Worm (Caenorhabditis elegans) whole organism, L1 larva: ENCODE results near the gene igeg-2.

Experiments
- F16B12.6 ChIP-seq: fragments of 150-350 bp; optimal IDR thresholded peaks from 2 replicates; lab custom pipeline; 2014; ENCODE audit warnings: missing biosample characterization, missing genetic modification characterization
- aha-1 ChIP-seq: fragments of 150-350 bp; optimal IDR thresholded peaks from 2 replicates; lab custom pipeline; 2014; ENCODE audit warnings: missing biosample characterization, missing genetic modification characterization
- alr-1 ChIP-seq: fragments of 200-800 bp; sonication (Bioruptor generic); optimal IDR thresholded peaks from 2 replicates; lab custom pipeline; 2018; ENCODE audit warnings: borderline replicate concordance, mild to moderate bottlenecking, missing genetic modification characterization, missing compliant biosample characterization
- aly-2 ChIP-seq: fragments of 150-350 bp; optimal IDR thresholded peaks from 2 replicates; lab custom pipeline; 2014; ENCODE audit warnings: missing biosample characterization, missing genetic modification characterization
- blmp-1 ChIP-seq: fragments of 150-350 bp; optimal IDR thresholded peaks from 2 replicates; lab custom pipeline; 2014; ENCODE audit warnings: missing biosample characterization, missing genetic modification characterization
- ceh-8 ChIP-seq: fragments of 200-800 bp; sonication (Bioruptor generic); optimal IDR thresholded peaks from 2 replicates; lab custom pipeline; 2018; ENCODE audit warnings: mild to moderate bottlenecking, missing genetic modification characterization, moderate library complexity, missing compliant biosample characterization
- ceh-82 ChIP-seq, 3 experiments: fragments of 150-350 bp in 1 of 3; sonication (generic microtip) in 2 of 3; optimal IDR thresholded peaks; 2 replicates each; lab custom pipeline; 2014 to 2017; ENCODE audit warnings: missing biosample characterization in 3 of 3, missing genetic modification characterization in 3 of 3
- ceh-88 ChIP-seq: fragments of 200-800 bp; sonication (Bioruptor generic); IDR thresholded peaks from 2 replicates; pipeline ENCODE4 v1.3.6; 2022; ENCODE audit warnings: missing genetic modification characterization, missing compliant biosample characterization
- ceh-90 ChIP-seq: sonication (generic microtip); optimal IDR thresholded peaks from 2 replicates; lab custom pipeline; 2016; ENCODE audit warnings: missing genetic modification characterization, missing compliant biosample characterization
- ces-1 ChIP-seq: fragments of 150-350 bp; optimal IDR thresholded peaks from 2 replicates; lab custom pipeline; 2014; ENCODE audit warnings: missing biosample characterization, missing genetic modification reagents, missing genetic modification characterization
- dsc-1 ChIP-seq: sonication (generic microtip); optimal IDR thresholded peaks from 2 replicates; lab custom pipeline; 2016; ENCODE audit warnings: mild to moderate bottlenecking, missing genetic modification characterization, missing compliant biosample characterization
- efl-3 ChIP-seq: fragments of 200-800 bp; sonication (Bioruptor generic); optimal IDR thresholded peaks from 2 replicates; lab custom pipeline; 2018; ENCODE audit warnings: mild to moderate bottlenecking, missing genetic modification characterization, missing compliant biosample characterization
- egl-13 ChIP-seq: sonication (generic microtip); optimal IDR thresholded peaks from 2 replicates; lab custom pipeline; 2016; ENCODE audit warnings: missing genotype, missing genetic modification reagents, missing genetic modification characterization, missing compliant biosample characterization
- fkh-10 ChIP-seq: sonication (generic microtip); optimal IDR thresholded peaks from 2 replicates; lab custom pipeline; 2017; ENCODE audit warnings: missing biosample characterization, missing genetic modification reagents, missing genetic modification characterization
- fkh-8 ChIP-seq: sonication (generic microtip); optimal IDR thresholded peaks from 2 replicates; lab custom pipeline; 2016; ENCODE audit warnings: mild to moderate bottlenecking, missing genetic modification characterization, missing compliant biosample characterization
- hlh-4 ChIP-seq: sonication (generic microtip); optimal IDR thresholded peaks from 2 replicates; lab custom pipeline; 2016; ENCODE audit warnings: mild to moderate bottlenecking, missing genetic modification characterization, missing compliant biosample characterization
- jun-1 ChIP-seq: fragments of 150-350 bp; optimal IDR thresholded peaks from 2 replicates; lab custom pipeline; 2014; ENCODE audit warnings: missing biosample characterization, missing genetic modification reagents, missing genetic modification characterization
- lin-13 ChIP-seq: fragments of 150-350 bp; optimal IDR thresholded peaks from 2 replicates; lab custom pipeline; 2014; ENCODE audit warnings: missing biosample characterization, missing genetic modification reagents, missing genetic modification characterization
- lir-3 ChIP-seq: sonication (generic microtip); optimal IDR thresholded peaks from 2 replicates; lab custom pipeline; 2016; ENCODE audit warnings: mild to moderate bottlenecking, missing genetic modification characterization, moderate library complexity, missing compliant biosample characterization; ENCODE audit not compliant: poor library complexity
- mab-9 ChIP-seq: fragments of 200-800 bp; sonication (Bioruptor generic); IDR thresholded peaks from 2 replicates; pipeline ENCODE4 v1.3.6; 2022; ENCODE audit warnings: missing genetic modification reagents, missing genetic modification characterization, missing compliant biosample characterization
- mdl-1 ChIP-seq, 2 experiments: fragments of 150-350 bp; optimal IDR thresholded peaks; 2 replicates each; lab custom pipeline; 2014 to 2017; ENCODE audit warnings: missing biosample characterization in 2 of 2, missing genetic modification characterization in 2 of 2, inconsistent platforms in 1 of 2
- mep-1 ChIP-seq: fragments of 150-350 bp; optimal IDR thresholded peaks from 2 replicates; lab custom pipeline; 2014; ENCODE audit warnings: missing biosample characterization, missing genetic modification characterization
- nhr-11 ChIP-seq: fragments of 150-350 bp; optimal IDR thresholded peaks from 2 replicates; lab custom pipeline; 2014; ENCODE audit warnings: missing biosample characterization, missing genetic modification characterization
- nhr-19 ChIP-seq: fragments of 200-800 bp; sonication (Bioruptor generic); conservative IDR thresholded peaks from 2 replicates; pipeline ENCODE4 v1.3.6; 2022; ENCODE audit warnings: missing genetic modification characterization, missing compliant biosample characterization
- nhr-20 ChIP-seq: sonication (generic microtip); optimal IDR thresholded peaks from 2 replicates; lab custom pipeline; 2016; ENCODE audit warnings: mild to moderate bottlenecking, missing genetic modification characterization, missing compliant biosample characterization
- nhr-76 ChIP-seq: sonication (generic microtip); optimal IDR thresholded peaks from 2 replicates; lab custom pipeline; 2017; ENCODE audit warnings: missing biosample characterization, missing genetic modification characterization
- nhr-85 ChIP-seq: sonication (generic microtip); peaks from one replicate; lab custom pipeline; 2016; ENCODE audit warnings: missing genetic modification characterization, inconsistent platforms, missing compliant biosample characterization
- pag-3 ChIP-seq: sonication (generic microtip); optimal IDR thresholded peaks from 2 replicates; lab custom pipeline; 2017; ENCODE audit warnings: missing genetic modification characterization, mild to moderate bottlenecking, missing compliant biosample characterization, antibody characterized with exemption, borderline replicate concordance; ENCODE audit not compliant: insufficient read depth
- pqm-1 ChIP-seq: sonication (generic microtip); optimal IDR thresholded peaks from 3 replicates; lab custom pipeline; 2017; ENCODE audit warnings: missing biosample characterization, missing genetic modification characterization
- rnt-1 ChIP-seq: sonication (generic microtip); optimal IDR thresholded peaks from 2 replicates; lab custom pipeline; 2016; ENCODE audit warnings: mild to moderate bottlenecking, missing genetic modification characterization, moderate library complexity, missing compliant biosample characterization
- skn-1 ChIP-seq: fragments of 150-350 bp; optimal IDR thresholded peaks from 2 replicates; lab custom pipeline; 2014; ENCODE audit warnings: missing biosample characterization, missing genetic modification characterization
- snu-23 ChIP-seq: sonication (generic microtip); optimal IDR thresholded peaks from 2 replicates; lab custom pipeline; 2016; ENCODE audit warnings: missing genetic modification characterization, missing compliant biosample characterization
- sox-4 ChIP-seq: sonication (generic microtip); optimal IDR thresholded peaks from 2 replicates; lab custom pipeline; 2016; ENCODE audit warnings: missing genetic modification characterization, missing compliant biosample characterization
- sptf-1 ChIP-seq: fragments of 150-350 bp; optimal IDR thresholded peaks from 2 replicates; lab custom pipeline; 2014; ENCODE audit warnings: missing biosample characterization, missing genetic modification characterization
- tbx-2 ChIP-seq: sonication (generic microtip); optimal IDR thresholded peaks from 2 replicates; lab custom pipeline; 2016; ENCODE audit warnings: missing genetic modification characterization, missing compliant biosample characterization
- tlp-1 ChIP-seq: fragments of 150-350 bp; optimal IDR thresholded peaks from 2 replicates; lab custom pipeline; 2014; ENCODE audit warnings: missing biosample characterization, missing genetic modification characterization
- unc-130 ChIP-seq: fragments of 150-350 bp; optimal IDR thresholded peaks from 2 replicates; lab custom pipeline; 2017; ENCODE audit warnings: missing biosample characterization, missing genetic modification characterization, inconsistent platforms
- unc-30 ChIP-seq: sonication (generic microtip); optimal IDR thresholded peaks from 2 replicates; lab custom pipeline; 2017; ENCODE audit warnings: missing biosample characterization, missing genetic modification characterization
- unc-98 ChIP-seq: fragments of 200-800 bp; sonication (Bioruptor generic); IDR thresholded peaks from 2 replicates; pipeline ENCODE4 v1.3.6; 2022; ENCODE audit warnings: missing genetic modification characterization, missing compliant biosample characterization
- xbp-1 ChIP-seq: sonication (generic microtip); optimal IDR thresholded peaks from 2 replicates; lab custom pipeline; 2016; ENCODE audit warnings: missing genetic modification characterization, missing compliant biosample characterization
- zag-1 ChIP-seq: fragments of 150-350 bp; optimal IDR thresholded peaks from 2 replicates; lab custom pipeline; 2014; ENCODE audit warnings: missing biosample characterization, missing genetic modification characterization
- ztf-4 ChIP-seq: fragments of 150-350 bp; optimal IDR thresholded peaks from 2 replicates; lab custom pipeline; 2014; ENCODE audit warnings: missing biosample characterization, missing genetic modification characterization

igeg-2 gene

ce11 chrX:11446535-11446934 lies at the start of gene igeg-2:
TSS of gene igeg-2 (minus strand) at chrX:11446635.
- no peak for TF ChIP-seq nhr-76
- TF ChIP-seq nhr-11 (tag; lab: Kevin White, UChicago) = no peak
- TF ChIP-seq, all 84 proteins: peak for 0

- TF ChIP-seq pqm-1 (tag; lab: Kevin White, UChicago) (no peak), pag-3 (no peak), skn-1 (tag; lab: Kevin White, UChicago) (no peak), mep-1 (no peak), ceh-8 (GFP tag; lab: Kevin White, UChicago) (no peak), lin-13 (GFP tag; lab: Kevin White, UChicago) (no peak), nhr-11 (tag; lab: Kevin White, UChicago) (no peak), efl-3 (GFP tag; lab: Kevin White, UChicago) (no peak), nhr-20 (no peak), lir-3 (tag; lab: Kevin White, UChicago) (no peak)
These were observed 45.4 kb upstream of the igeg-2 start for ce11 chrX:11491835-11492234.

DNA sequence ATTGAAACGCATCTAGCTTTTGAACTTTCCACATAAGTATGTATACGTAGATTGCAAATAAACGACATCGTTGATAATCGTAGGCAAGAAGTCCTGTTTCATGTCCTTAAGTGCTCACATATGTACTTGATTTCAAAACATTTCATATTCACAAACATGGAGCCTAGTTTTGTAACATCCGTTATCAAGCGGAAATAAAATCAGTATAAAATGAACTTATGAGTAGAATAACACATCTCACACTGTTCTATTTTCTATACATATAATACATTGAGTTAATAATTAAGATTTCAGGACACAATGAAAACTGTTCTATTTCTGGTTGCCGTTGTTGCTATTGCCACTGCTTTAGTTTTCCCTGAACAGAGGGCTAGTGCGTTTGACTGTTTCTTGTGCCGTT lies 43.4 kb upstream of the igeg-2 start, which contains the start of gene spp-21:
Gene spp-21 (plus strand): TSS at position 301 of the 400 bp plus-strand sequence.
- TF ChIP-seq fkh-8 (tag; lab: Kevin White, UChicago) = no peak
- no peak for TF ChIP-seq nhr-20
- no peak for TF ChIP-seq tbx-2 (tag; lab: Kevin White, UChicago)
- no peak for TF ChIP-seq lin-13 (GFP tag; lab: Kevin White, UChicago)
- no peak for TF ChIP-seq ceh-88 (GFP tag; lab: Robert Waterston, UW)
- no peak for TF ChIP-seq ceh-90 (tag; lab: Kevin White, UChicago)
- no peak for TF ChIP-seq blmp-1
- no peak for TF ChIP-seq ceh-82 (tag; optimal IDR thresholded peaks at IDR 0.05; lab: Kevin White, UChicago)
- no peak for TF ChIP-seq jun-1 (tag; lab: Kevin White, UChicago)
- TF ChIP-seq unc-98 = no peak
- no peak for TF ChIP-seq hlh-4 (tag; lab: Kevin White, UChicago)
- no peak for TF ChIP-seq mdl-1 (tag; optimal IDR thresholded peaks at IDR 0.05; lab: Kevin White, UChicago)
- no peak for TF ChIP-seq rnt-1 (tag; lab: Kevin White, UChicago)
- TF ChIP-seq ces-1 (GFP tag; lab: Kevin White, UChicago) = no peak
- TF ChIP-seq nhr-19 (GFP tag; lab: Robert Waterston, UW) = no peak
- no peak for TF ChIP-seq tlp-1 (tag; lab: Kevin White, UChicago)
- no peak for TF ChIP-seq unc-30 (tag; lab: Kevin White, UChicago)
- no peak for TF ChIP-seq xbp-1 (tag; lab: Kevin White, UChicago)
- TF ChIP-seq fkh-10 = no peak
- TF ChIP-seq, all 84 proteins: peak for 0

ce11 chrX:11487484-11487883 lies 41.0 kb upstream of the igeg-2 start, which contains the start of gene spp-9:
TSS of gene spp-9 (plus strand) at chrX:11487784.
- no peak for TF ChIP-seq fkh-8 (tag; lab: Kevin White, UChicago)
- TF ChIP-seq, all 84 proteins: peak for 0

DNA sequence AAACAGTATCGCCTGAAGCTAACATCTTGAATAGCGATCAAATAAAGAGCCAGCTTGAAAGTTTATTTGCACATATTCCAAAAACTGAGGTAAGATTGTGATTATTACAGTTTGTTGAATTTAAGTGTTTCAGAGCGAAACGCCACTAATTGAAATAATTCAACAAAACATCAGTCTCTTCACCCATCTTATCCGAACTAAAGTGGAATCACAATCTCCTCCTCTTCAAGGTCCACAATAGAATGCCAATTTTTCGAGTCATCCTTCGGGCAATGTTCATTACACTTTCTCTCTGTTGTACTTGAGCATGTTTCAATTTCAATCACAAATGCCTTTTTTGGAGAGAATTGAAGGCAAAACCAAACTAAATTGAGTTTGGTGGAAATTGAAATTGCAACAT lies 37.6 kb upstream of the igeg-2 start:
- TF ChIP-seq ceh-8 (GFP tag; lab: Kevin White, UChicago) = no peak
- peak; percentile 8 for TF ChIP-seq tbx-2 (tag; lab: Kevin White, UChicago)

- no peak for TF ChIP-seq nhr-85 (tag; lab: Kevin White, UChicago)
- no peak for TF ChIP-seq tlp-1 (tag; lab: Kevin White, UChicago)
- no peak for TF ChIP-seq ztf-4 (tag; lab: Kevin White, UChicago)
- TF ChIP-seq mdl-1 (tag; optimal IDR thresholded peaks at IDR 0.05; lab: Kevin White, UChicago) = peak in 1 of 2 experiments; percentile 11
- TF ChIP-seq lir-3 (tag; lab: Kevin White, UChicago) = no peak
- TF ChIP-seq efl-3 (GFP tag; lab: Kevin White, UChicago) = no peak
- TF ChIP-seq unc-130 (tag; lab: Kevin White, UChicago) = no peak
- TF ChIP-seq mab-9 (GFP tag; lab: Robert Waterston, UW) = no peak
- TF ChIP-seq snu-23 (GFP tag; lab: Kevin White, UChicago) = no peak
- no peak for TF ChIP-seq aly-2 (tag; lab: Kevin White, UChicago)
- TF ChIP-seq alr-1 (tag; lab: Kevin White, UChicago) = no peak
- no peak for TF ChIP-seq zag-1
- TF ChIP-seq F16B12.6 = no peak
- no peak for TF ChIP-seq dsc-1 (tag; lab: Kevin White, UChicago)
- no peak for TF ChIP-seq aha-1 (tag; lab: Kevin White, UChicago)
- TF ChIP-seq pag-3 = no peak
- peak; percentile 60 for TF ChIP-seq tbx-2 (tag; lab: Kevin White, UChicago)
- TF ChIP-seq xbp-1 (tag; lab: Kevin White, UChicago) = no peak
- TF ChIP-seq sox-4 (tag; lab: Kevin White, UChicago) = no peak
- no peak for TF ChIP-seq sptf-1 (tag; lab: Kevin White, UChicago)
- no peak for TF ChIP-seq egl-13 (tag; lab: Kevin White, UChicago)
- no peak for TF ChIP-seq hlh-4 (tag; lab: Kevin White, UChicago)
- TF ChIP-seq lin-13 (GFP tag; lab: Kevin White, UChicago) = no peak
These were observed 36.2 kb upstream of the igeg-2 start for ce11 chrX:11482637-11483036.
